Worm (Caenorhabditis elegans) whole organism, young adult: ENCODE measurements around the gene ergi-3.

Source experiments
- tbp1 ChIP-seq: fragments of 200-800 bp; sonication (Bioruptor generic); optimal IDR thresholded peaks from 2 replicates; lab custom pipeline; 2018; ENCODE audit warnings: mild to moderate bottlenecking, missing genetic modification characterization, missing compliant biosample characterization
- ztf-28 ChIP-seq: fragments of 200-800 bp; sonication (Bioruptor generic); IDR thresholded peaks from 2 replicates; pipeline ENCODE4 v1.3.6; 2022; ENCODE audit warnings: missing genetic modification reagents, missing genetic modification characterization, missing compliant biosample characterization

ce11 chrX:15657773-15658172, 41.2 kb upstream of the ergi-3 start:
- TF ChIP-seq ztf-28 (GFP tag; lab: Robert Waterston, UW): no peak
- TF ChIP-seq tbp1 (GFP tag; lab: Kevin White, UChicago): no peak
